Worm (Caenorhabditis elegans): ENCODE results near the gene F56D6.9.
A peak's percentile ranks its signal among the peaks of the same experiment; 100 is the strongest.

The F56D6.9 gene

ce11 chrIV:3855543-3855942 lies 36.6 kb upstream of the F56D6.9 start, which contains the start of gene zag-1:
TSS of gene zag-1 (plus strand) at chrIV:3855843.
- TF ChIP-seq tbx-7 (tag; optimal IDR thresholded peaks at IDR 0.05), result no peak
- no peak for TF ChIP-seq ttx-3 (tag; optimal IDR thresholded peaks at IDR 0.05)

- TF ChIP-seq fax-1 (tag; optimal IDR thresholded peaks at IDR 0.05), result no peak
- TF ChIP-seq lin-11 (tag; optimal IDR thresholded peaks at IDR 0.05), result no peak
- TF ChIP-seq elt-2 (tag; optimal IDR thresholded peaks at IDR 0.05), result no peak
- no peak for TF ChIP-seq F13H6.1 (tag; optimal IDR thresholded peaks at IDR 0.05)
- TF ChIP-seq unc-42 (tag; optimal IDR thresholded peaks at IDR 0.05), result peak; percentile 14
- TF ChIP-seq nfya-1 (tag; optimal IDR thresholded peaks at IDR 0.05), result peak; percentile 78
Observed at ce11 chrIV:3856190-3856589, 35.9 kb upstream of the F56D6.9 start.

ce11 chrIV:3857999-3858552 lies 34.1 kb upstream of the F56D6.9 start:
- TF ChIP-seq ceh-19 (GFP tag; optimal IDR thresholded peaks at IDR 0.05) (peak; percentile 9), fkh-10 (GFP tag; optimal IDR thresholded peaks at IDR 0.05) (no peak), ets-4 (tag; optimal IDR thresholded peaks at IDR 0.05) (no peak), unc-55 (GFP tag; optimal IDR thresholded peaks at IDR 0.05) (peak; percentile 89), unc-86 (tag; optimal IDR thresholded peaks at IDR 0.05) (no peak), hlh-15 (tag; optimal IDR thresholded peaks at IDR 0.05) (no peak), hlh-8 (tag; optimal IDR thresholded peaks at IDR 0.05) (no peak)

ce11 chrIV:3859552-3859951 lies 32.6 kb upstream of the F56D6.9 start:
- peak; percentile 43 for TF ChIP-seq fkh-10 (GFP tag; optimal IDR thresholded peaks at IDR 0.05)
- no peak for TF ChIP-seq ceh-30 (tag; optimal IDR thresholded peaks at IDR 0.05)

- TF ChIP-seq unc-42 (tag; optimal IDR thresholded peaks at IDR 0.05), result peak; percentile 87
- TF ChIP-seq pqm-1 (tag; optimal IDR thresholded peaks at IDR 0.05), result no peak
- peak; percentile 12 for TF ChIP-seq ceh-31 (tag; optimal IDR thresholded peaks at IDR 0.05)
Observed at ce11 chrIV:3860419-3860818, 31.7 kb upstream of the F56D6.9 start.

- TF ChIP-seq unc-86 (tag; optimal IDR thresholded peaks at IDR 0.05), result no peak
- no peak for TF ChIP-seq ceh-45 (GFP tag; IDR thresholded peaks at IDR 0.05)
- no peak for TF ChIP-seq mec-3 (tag; optimal IDR thresholded peaks at IDR 0.05; ENCODE audit: borderline replicate concordance)
- no peak for TF ChIP-seq tbx-7 (tag; optimal IDR thresholded peaks at IDR 0.05)
- no peak for TF ChIP-seq pax-1 (tag; optimal IDR thresholded peaks at IDR 0.05)
- no peak for TF ChIP-seq hlh-15 (tag; optimal IDR thresholded peaks at IDR 0.05)
- TF ChIP-seq ceh-34 (tag; optimal IDR thresholded peaks at IDR 0.05), result no peak
- no peak for TF ChIP-seq nfya-1 (tag; optimal IDR thresholded peaks at IDR 0.05)
- TF ChIP-seq pqm-1 (tag; optimal IDR thresholded peaks at IDR 0.05), result no peak
- no peak for TF ChIP-seq ets-4 (tag; optimal IDR thresholded peaks at IDR 0.05)
- TF ChIP-seq pha-2 (tag; optimal IDR thresholded peaks at IDR 0.05), result no peak
Observed at ce11 chrIV:3862948-3863347, 29.2 kb upstream of the F56D6.9 start.

- no peak for TF ChIP-seq zip-5 (tag; optimal IDR thresholded peaks at IDR 0.05)
- TF ChIP-seq fkh-10 (GFP tag; optimal IDR thresholded peaks at IDR 0.05), result no peak
- TF ChIP-seq pax-1 (tag; optimal IDR thresholded peaks at IDR 0.05), result no peak
Observed at ce11 chrIV:3864944-3865343, 27.2 kb upstream of the F56D6.9 start, which contains the start of gene aat-8. TSS of gene aat-8 (minus strand) at chrIV:3865044.

- TF ChIP-seq T23F11.4 (GFP tag; optimal IDR thresholded peaks at IDR 0.05) (no peak), C08G9.2 (tag; optimal IDR thresholded peaks at IDR 0.05) (no peak), ceh-18 (tag; optimal IDR thresholded peaks at IDR 0.05) (no peak), elt-2 (tag; optimal IDR thresholded peaks at IDR 0.05) (no peak), tbx-2 (tag; optimal IDR thresholded peaks at IDR 0.05) (no peak), dve-1 (tag; optimal IDR thresholded peaks at IDR 0.05) (no peak), fkh-6 (tag; optimal IDR thresholded peaks at IDR 0.05) (no peak), ref-2 (tag; optimal IDR thresholded peaks at IDR 0.05) (no peak), nfya-1 (tag; optimal IDR thresholded peaks at IDR 0.05) (no peak), pros-1 (tag; optimal IDR thresholded peaks at IDR 0.05) (no peak), npax-4 (tag; optimal IDR thresholded peaks at IDR 0.05) (no peak), ceh-19 (GFP tag; optimal IDR thresholded peaks at IDR 0.05) (no peak)
Observed at ce11 chrIV:3866018-3866417, 26.1 kb upstream of the F56D6.9 start.
